Worm (Caenorhabditis elegans) whole organism, late embryonic: ENCODE data around the gene Y51H4A.5.

Source experiments
- ceh-31 ChIP-seq: sonication (generic microtip); optimal IDR thresholded peaks from 2 replicates; lab custom pipeline; 2016; ENCODE audit warnings: missing genetic modification characterization, missing compliant biosample characterization
- ceh-9 ChIP-seq: sonication (generic microtip); optimal IDR thresholded peaks from 2 replicates; lab custom pipeline; 2016; ENCODE audit warnings: mild to moderate bottlenecking, missing genetic modification characterization, inconsistent platforms, missing compliant biosample characterization
- dve-1 ChIP-seq: sonication (generic microtip); optimal IDR thresholded peaks from 2 replicates; lab custom pipeline; 2017; ENCODE audit warnings: antibody characterized with exemption, mild to moderate bottlenecking, missing genetic modification characterization, missing compliant biosample characterization
- mec-3 ChIP-seq: sonication (generic microtip); optimal IDR thresholded peaks from 2 replicates; lab custom pipeline; 2016; ENCODE audit warnings: borderline replicate concordance, missing genetic modification characterization, missing compliant biosample characterization
- pha-2 ChIP-seq: sonication (generic microtip); optimal IDR thresholded peaks from 2 replicates; lab custom pipeline; 2017; ENCODE audit warnings: mild to moderate bottlenecking, missing genetic modification characterization, missing compliant biosample characterization
- sdc-2 ChIP-seq: sonication (generic microtip); optimal IDR thresholded peaks from 2 replicates; lab custom pipeline; 2016; ENCODE audit warnings: missing genotype, missing genetic modification characterization, missing compliant biosample characterization
- tbx-2 ChIP-seq: sonication (generic microtip); optimal IDR thresholded peaks from 2 replicates; lab custom pipeline; 2016; ENCODE audit warnings: missing genetic modification characterization, missing compliant biosample characterization
- ttx-3 ChIP-seq: sonication (generic microtip); optimal IDR thresholded peaks from 2 replicates; lab custom pipeline; 2016; ENCODE audit warnings: missing genetic modification reagents, missing genetic modification characterization, missing compliant biosample characterization

DNA sequence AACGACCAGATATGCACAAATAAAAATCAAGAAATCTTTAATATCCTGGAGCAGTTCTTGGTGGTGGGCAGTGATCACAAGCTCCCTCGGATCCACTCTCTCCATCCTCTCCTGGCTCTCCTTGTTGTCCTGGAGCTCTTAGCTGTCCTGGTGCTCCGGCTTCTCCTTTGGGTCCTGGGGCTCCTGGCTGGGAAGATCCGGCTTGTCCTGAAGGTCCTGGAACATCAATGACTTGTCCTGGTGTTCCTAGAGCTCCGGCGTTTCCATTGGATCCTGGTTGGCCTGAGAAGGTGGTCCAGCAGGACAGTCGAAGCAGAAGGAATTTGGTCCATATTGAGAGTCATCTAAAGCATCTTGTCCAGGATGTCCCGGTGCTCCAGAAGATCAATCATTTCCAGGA lies 25.5 kb upstream of the Y51H4A.5 start:
- TF ChIP-seq dve-1 (tag; lab: Kevin White, UChicago) (no peak), pha-2 (no peak), mec-3 (tag; lab: Kevin White, UChicago) (no peak), tbx-2 (no peak), ceh-31 (tag; lab: Kevin White, UChicago) (no peak), ttx-3 (tag; lab: Kevin White, UChicago) (no peak), sdc-2 (tag; lab: Kevin White, UChicago) (no peak), ceh-9 (tag; lab: Kevin White, UChicago) (no peak)
